Fruit fly (Drosophila melanogaster): ENCODE data around the gene Rsod.

The Rsod gene

DNA sequence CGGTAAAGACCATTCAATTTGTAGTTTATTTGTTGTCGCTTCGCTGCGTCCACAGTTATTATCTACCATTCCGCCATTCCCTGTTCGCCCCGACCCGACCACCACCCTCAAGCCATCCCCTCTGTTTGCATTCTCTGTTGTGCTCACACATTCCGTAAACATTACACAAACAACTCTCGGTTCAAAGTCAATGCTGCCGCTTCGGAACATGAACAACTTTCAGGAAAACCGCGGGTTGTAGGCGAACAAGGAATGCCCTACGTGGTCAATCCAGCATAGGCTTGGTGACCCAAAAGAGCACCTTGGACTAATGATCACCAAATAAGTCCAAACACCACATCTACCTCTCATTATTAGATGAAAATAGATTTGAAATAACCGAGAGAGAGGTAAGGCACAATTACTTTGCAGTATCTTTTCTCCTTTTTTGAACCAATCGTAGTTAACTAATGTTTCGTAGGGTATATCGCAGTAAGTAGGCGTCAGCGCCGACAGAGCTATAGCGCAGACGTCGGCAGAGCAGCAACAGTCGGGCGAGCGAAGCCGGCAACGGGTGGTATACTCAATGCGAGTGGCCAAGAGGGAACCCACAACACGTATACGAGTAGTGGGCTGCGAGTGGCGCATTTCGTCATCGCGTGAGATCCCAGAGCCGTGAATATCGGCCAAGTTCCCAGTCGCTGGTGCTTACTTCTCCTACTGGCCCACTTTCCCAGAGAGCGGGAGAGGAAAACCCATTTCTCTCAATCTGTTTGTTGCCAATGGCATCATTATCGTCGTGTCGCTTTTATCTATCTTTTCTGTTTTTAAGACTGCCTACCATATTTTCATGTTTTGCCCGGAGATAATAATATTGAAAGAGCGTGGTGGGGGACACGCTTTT lies 32.3 kb upstream of the Rsod start (continued):
- TF ChIP-seq Opbp (GFP tag; IDR thresholded peaks at IDR 0.05; ENCODE audit: partially characterized antibody) (no peak), CG2116 (GFP tag; optimal IDR thresholded peaks at IDR 0.05) (peak; percentile 62), CG18011 (GFP tag; optimal IDR thresholded peaks at IDR 0.05) (peak; percentile 69), CG18476 (GFP tag; optimal IDR thresholded peaks at IDR 0.05) (peak; percentile 96), CG4360 (GFP tag; IDR thresholded peaks at IDR 0.05) (peak; percentile 18; the same call in 1 of the 2 replicates), ci (GFP tag; IDR thresholded peaks at IDR 0.05) (peak; percentile 80), CG6791 (GFP tag; IDR thresholded peaks at IDR 0.05; ENCODE audit: partially characterized antibody) (no peak), insv (GFP tag; optimal IDR thresholded peaks at IDR 0.05) (peak in 1 of 2 experiments; percentile 8), CG7786 (GFP tag; optimal IDR thresholded peaks at IDR 0.05) (peak; percentile 96), Ptx1 (GFP tag; IDR thresholded peaks at IDR 0.05) (peak; percentile 95), Camta (GFP tag; optimal IDR thresholded peaks at IDR 0.05) (peak; percentile 98), Elba2 (GFP tag; optimal IDR thresholded peaks at IDR 0.05) (no peak), Ets97D (GFP tag; optimal IDR thresholded peaks at IDR 0.05) (peak; percentile 93), CG12942 (GFP tag; optimal IDR thresholded peaks at IDR 0.05) (peak; percentile 93), CG7357 (GFP tag; IDR thresholded peaks at IDR 0.05) (peak; percentile 88), Ada2b (GFP tag; IDR thresholded peaks at IDR 0.05) (peak; percentile 97), Sry-δ (GFP tag; optimal IDR thresholded peaks at IDR 0.05) (peak; percentile 77), CG9797 (GFP tag; optimal IDR thresholded peaks at IDR 0.05) (peak; percentile 54), CG2678 (tag; optimal IDR thresholded peaks at IDR 0.05) (peak; percentile 98), grn (GFP tag; optimal IDR thresholded peaks at IDR 0.05) (peak; percentile 78), wor (GFP tag; IDR thresholded peaks at IDR 0.05) (peak; percentile 92), jumu (GFP tag; optimal IDR thresholded peaks at IDR 0.05) (peak; percentile 97), bbx (GFP tag; IDR thresholded peaks at IDR 0.05; ENCODE audit: partially characterized antibody) (0 out of 2 replicates have a peak, but pooled peaks have one; percentile 26), emc (GFP tag; optimal IDR thresholded peaks at IDR 0.05) (peak; percentile 97), kay (GFP tag; optimal IDR thresholded peaks at IDR 0.05) (peak; percentile 90), Myb (GFP tag; optimal IDR thresholded peaks at IDR 0.05) (peak; percentile 89), CG10431 (GFP tag; optimal IDR thresholded peaks at IDR 0.05) (peak; percentile 42), CG15011 (GFP tag; optimal IDR thresholded peaks at IDR 0.05) (peak; percentile 94), corto (GFP tag; optimal IDR thresholded peaks at IDR 0.05) (no peak), Fer2 (tag; optimal IDR thresholded peaks at IDR 0.05) (peak; percentile 82), CG31388 (GFP tag; optimal IDR thresholded peaks at IDR 0.05) (peak; percentile 91), CG4854 (GFP tag; optimal IDR thresholded peaks at IDR 0.05) (peak; percentile 97), fd102C (GFP tag; optimal IDR thresholded peaks at IDR 0.05) (peak; percentile 22), mirr (GFP tag; optimal IDR thresholded peaks at IDR 0.05) (peak; percentile 89), zfh1 (GFP tag; IDR thresholded peaks at IDR 0.05) (peak; percentile 88), Neu2 (GFP tag; optimal IDR thresholded peaks at IDR 0.05; ENCODE audit: borderline replicate concordance) (peak; percentile 92), ap (GFP tag; IDR thresholded peaks at IDR 0.05) (peak; percentile 96), CG13775 (GFP tag; optimal IDR thresholded peaks at IDR 0.05) (peak; percentile 85), Hr78 (GFP tag; optimal IDR thresholded peaks at IDR 0.05) (peak in 1 of 2 experiments; percentile 96), gem (tag; optimal IDR thresholded peaks at IDR 0.05) (peak; percentile 96), CG17328 (GFP tag; IDR thresholded peaks at IDR 0.05) (peak; percentile 70; the same call in 1 of the 2 replicates), E2f1 (GFP tag; IDR thresholded peaks at IDR 0.05) (peak; percentile 93), Usf (GFP tag; optimal IDR thresholded peaks at IDR 0.05) (peak; percentile 83), ro (GFP tag; IDR thresholded peaks at IDR 0.05) (peak; percentile 85), CG11723 (GFP tag; optimal IDR thresholded peaks at IDR 0.05) (peak; percentile 95), wdn (GFP tag; IDR thresholded peaks at IDR 0.05) (peak; percentile 84), tll (GFP tag; optimal IDR thresholded peaks at IDR 0.05) (peak in 1 of 2 experiments; percentile 59), ewg (GFP tag; optimal IDR thresholded peaks at IDR 0.05) (peak; percentile 82)

All from whole organism, embryonic.